Fruit fly (Drosophila melanogaster) whole organism: ENCODE results near the gene CG11619.

ENCODE experiments used
- CG8478 ChIP-seq: fragments of >200 bp; optimal IDR thresholded peaks from 2 replicates; lab custom pipeline; 2018; ENCODE audit warnings: inconsistent platforms
- EcR ChIP-seq, 2 experiments: fragments of >200 bp; optimal IDR thresholded peaks; 2 replicates each; lab custom pipeline; 2017; ENCODE audit warnings: missing biosample characterization in 2 of 2, missing genetic modification characterization in 2 of 2, missing genetic modification reagents in 2 of 2
- psq ChIP-seq: fragments of >200 bp; optimal IDR thresholded peaks from 2 replicates; lab custom pipeline; 2017
- usp ChIP-seq: fragments of >200 bp; optimal IDR thresholded peaks from 2 replicates; lab custom pipeline; 2017; ENCODE audit warnings: missing biosample characterization, missing genetic modification characterization, mixed read lengths

DNA sequence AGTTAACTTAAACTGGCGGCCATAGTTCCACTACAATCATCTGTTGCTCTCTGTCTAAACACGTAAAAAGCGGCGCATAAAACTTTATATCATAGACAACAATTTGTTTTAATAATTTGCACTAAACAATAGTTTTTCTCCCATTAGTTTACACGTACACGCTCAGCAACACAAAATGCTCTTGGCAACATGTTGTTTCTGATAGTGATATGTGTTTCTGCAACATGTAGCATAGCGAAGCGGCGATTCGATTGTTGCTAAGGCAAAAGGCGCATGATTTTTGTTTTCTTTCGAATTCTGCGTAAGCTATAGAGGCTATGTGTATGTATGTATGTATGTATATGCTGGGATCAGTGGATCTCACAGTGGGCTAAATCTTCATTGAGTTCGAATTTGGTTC, 16.0 kb upstream of the CG11619 start:
- TF ChIP-seq psq (lab: Kevin White, UChicago): no peak
- no peak for TF ChIP-seq usp
- TF ChIP-seq CG8478 (lab: Kevin White, UChicago): no peak
- no peak for TF ChIP-seq EcR (GFP tag; optimal IDR thresholded peaks at IDR 0.05; lab: Kevin White, UChicago)
